Worm (Caenorhabditis elegans) whole organism, L2 larva: ENCODE data around the gene dhhc-5.

Experiments used
- C34F6.9 ChIP-seq: fragments of 150-350 bp; optimal IDR thresholded peaks from 2 replicates; lab custom pipeline; 2014; ENCODE audit warnings: missing biosample characterization, missing genetic modification characterization
- F13H6.1 ChIP-seq: sonication (generic microtip); optimal IDR thresholded peaks from 2 replicates; lab custom pipeline; 2016; ENCODE audit warnings: missing genetic modification characterization, missing compliant biosample characterization
- R02D3.7 ChIP-seq: fragments of 150-350 bp; optimal IDR thresholded peaks from 2 replicates; lab custom pipeline; 2014; ENCODE audit warnings: missing biosample characterization, missing genetic modification characterization
- Y55F3AM.14 ChIP-seq: fragments of 200-800 bp; sonication (Bioruptor generic); optimal IDR thresholded peaks from 2 replicates; lab custom pipeline; 2018; ENCODE audit warnings: mild to moderate bottlenecking, missing genetic modification characterization, missing compliant biosample characterization
- ZK546.5 ChIP-seq: sonication (generic microtip); optimal IDR thresholded peaks from 2 replicates; lab custom pipeline; 2017; ENCODE audit warnings: missing biosample characterization, missing genetic modification characterization
- alr-1 ChIP-seq: fragments of 150-350 bp; optimal IDR thresholded peaks from 2 replicates; lab custom pipeline; 2014; ENCODE audit warnings: missing biosample characterization, missing genetic modification characterization
- ama-1 ChIP-seq: fragments of 150-350 bp; optimal IDR thresholded peaks from 2 replicates; lab custom pipeline; 2018; ENCODE audit warnings: inconsistent platforms
- ceh-16 ChIP-seq: fragments of 150-350 bp; optimal IDR thresholded peaks from 2 replicates; lab custom pipeline; 2014; ENCODE audit warnings: missing biosample characterization, missing genetic modification characterization
- ceh-82 ChIP-seq: fragments of 150-350 bp; optimal IDR thresholded peaks from 2 replicates; lab custom pipeline; 2014; ENCODE audit warnings: missing biosample characterization, missing genetic modification characterization
- crh-2 ChIP-seq: sonication (generic microtip); optimal IDR thresholded peaks from 2 replicates; lab custom pipeline; 2017; ENCODE audit warnings: missing biosample characterization, missing genetic modification characterization
- dmd-4 ChIP-seq: sonication (generic microtip); optimal IDR thresholded peaks from 2 replicates; lab custom pipeline; 2017; ENCODE audit warnings: missing biosample characterization, missing genetic modification characterization
- egl-27 ChIP-seq: sonication (generic microtip); optimal IDR thresholded peaks from 3 replicates; lab custom pipeline; 2017; ENCODE audit warnings: missing biosample characterization, missing genetic modification reagents, missing genetic modification characterization
- elt-1 ChIP-seq: fragments of 150-350 bp; optimal IDR thresholded peaks from 2 replicates; lab custom pipeline; 2014; ENCODE audit warnings: missing biosample characterization, missing genetic modification characterization
- elt-3 ChIP-seq: sonication (generic microtip); optimal IDR thresholded peaks from 2 replicates; lab custom pipeline; 2017; ENCODE audit warnings: missing biosample characterization, missing genetic modification characterization
- fos-1 ChIP-seq: fragments of 150-350 bp; optimal IDR thresholded peaks from 2 replicates; lab custom pipeline; 2014; ENCODE audit warnings: missing biosample characterization, missing genetic modification characterization
- gmeb-1 ChIP-seq: fragments of 150-350 bp; optimal IDR thresholded peaks from 2 replicates; lab custom pipeline; 2014; ENCODE audit warnings: missing biosample characterization, missing genetic modification characterization
- lin-13 ChIP-seq: fragments of 150-350 bp; optimal IDR thresholded peaks from 2 replicates; lab custom pipeline; 2014; ENCODE audit warnings: missing biosample characterization, missing genetic modification reagents, missing genetic modification characterization
- lin-39 ChIP-seq: fragments of 150-350 bp; optimal IDR thresholded peaks from 2 replicates; lab custom pipeline; 2014; ENCODE audit warnings: missing biosample characterization, missing genetic modification reagents, missing genetic modification characterization
- lsy-2 ChIP-seq, 2 experiments: fragments of 150-350 bp in 1 of 2; sonication (generic microtip) in 1 of 2; optimal IDR thresholded peaks; 2 replicates each; lab custom pipeline; 2014 to 2017; ENCODE audit warnings: missing biosample characterization in 2 of 2, missing genetic modification characterization in 2 of 2
- mab-5 ChIP-seq: fragments of 150-350 bp; optimal IDR thresholded peaks from 2 replicates; lab custom pipeline; 2014; ENCODE audit warnings: missing biosample characterization, missing genetic modification characterization
- mbf-1 ChIP-seq: sonication (generic microtip); optimal IDR thresholded peaks from 2 replicates; lab custom pipeline; 2017; ENCODE audit warnings: missing biosample characterization, missing genetic modification characterization
- nhr-10 ChIP-seq: sonication (generic microtip); optimal IDR thresholded peaks from 2 replicates; lab custom pipeline; 2017; ENCODE audit warnings: missing biosample characterization, missing genetic modification characterization
- nhr-11 ChIP-seq: fragments of 150-350 bp; optimal IDR thresholded peaks from 2 replicates; lab custom pipeline; 2014; ENCODE audit warnings: missing biosample characterization, missing genetic modification characterization
- nhr-12 ChIP-seq: fragments of 150-350 bp; optimal IDR thresholded peaks from 2 replicates; lab custom pipeline; 2014; ENCODE audit warnings: missing biosample characterization, missing genetic modification characterization
- nhr-129 ChIP-seq: fragments of 150-350 bp; optimal IDR thresholded peaks from 2 replicates; lab custom pipeline; 2014; ENCODE audit warnings: missing biosample characterization, missing genetic modification characterization
- nhr-21 ChIP-seq: fragments of 150-350 bp; optimal IDR thresholded peaks from 2 replicates; lab custom pipeline; 2014; ENCODE audit warnings: missing biosample characterization, missing genetic modification characterization
- nhr-237 ChIP-seq: fragments of 150-350 bp; optimal IDR thresholded peaks from 2 replicates; lab custom pipeline; 2014; ENCODE audit warnings: missing biosample characterization, missing genetic modification characterization
- nhr-25 ChIP-seq: fragments of 150-350 bp; sonication (generic microtip); optimal IDR thresholded peaks from 3 replicates; lab custom pipeline; 2014; ENCODE audit warnings: missing biosample characterization, missing genetic modification characterization
- nhr-6 ChIP-seq: fragments of 150-350 bp; optimal IDR thresholded peaks from 2 replicates; lab custom pipeline; 2014; ENCODE audit warnings: missing biosample characterization, missing genetic modification characterization
- nhr-77 ChIP-seq: fragments of 150-350 bp; optimal IDR thresholded peaks from 2 replicates; lab custom pipeline; 2014; ENCODE audit warnings: missing biosample characterization, missing genetic modification characterization
- sem-4 ChIP-seq: fragments of 150-350 bp; optimal IDR thresholded peaks from 2 replicates; lab custom pipeline; 2014; ENCODE audit warnings: missing biosample characterization, missing genetic modification reagents, missing genetic modification characterization
- skn-1 ChIP-seq: sonication (generic microtip); optimal IDR thresholded peaks from 2 replicates; lab custom pipeline; 2017; ENCODE audit warnings: missing biosample characterization, missing genetic modification characterization
- sma-3 ChIP-seq: sonication (generic microtip); optimal IDR thresholded peaks from 2 replicates; lab custom pipeline; 2016; ENCODE audit warnings: missing genetic modification reagents, missing genetic modification characterization, missing compliant biosample characterization
- sma-9 ChIP-seq, 2 experiments: fragments of 150-350 bp in 1 of 2; sonication (generic microtip) in 1 of 2; optimal IDR thresholded peaks; 2 replicates each; lab custom pipeline; 2014 to 2016; ENCODE audit warnings: missing genetic modification characterization in 2 of 2, mild to moderate bottlenecking in 1 of 2, missing biosample characterization in 1 of 2, missing compliant biosample characterization in 1 of 2, missing genetic modification reagents in 1 of 2, moderate library complexity in 1 of 2
- unc-39 ChIP-seq: fragments of 150-350 bp; optimal IDR thresholded peaks from 2 replicates; lab custom pipeline; 2014; ENCODE audit warnings: missing biosample characterization, missing genetic modification characterization
- zag-1 ChIP-seq: fragments of 150-350 bp; optimal IDR thresholded peaks from 2 replicates; lab custom pipeline; 2014; ENCODE audit warnings: missing biosample characterization, missing genetic modification characterization
- ztf-1 ChIP-seq: fragments of 200-800 bp; sonication (Bioruptor generic); conservative IDR thresholded peaks from 2 replicates; pipeline ENCODE4 v1.3.6; 2022; ENCODE audit warnings: missing genetic modification characterization, missing compliant biosample characterization
- ztf-11 ChIP-seq: sonication (generic microtip); optimal IDR thresholded peaks from 2 replicates; lab custom pipeline; 2017; ENCODE audit warnings: missing biosample characterization, missing genetic modification characterization
- ztf-4 ChIP-seq: fragments of 150-350 bp; optimal IDR thresholded peaks from 2 replicates; lab custom pipeline; 2014; ENCODE audit warnings: missing biosample characterization, missing genetic modification characterization

dhhc-5 gene

ce11 chrIII:6831312-6831711 lies 17.5 kb downstream of the dhhc-5 start:
- no peak for TF ChIP-seq nhr-21 (tag; lab: Kevin White, UChicago)
- TF ChIP-seq gmeb-1 (tag; lab: Kevin White, UChicago), result no peak
- TF ChIP-seq nhr-237, result no peak
- no peak for TF ChIP-seq ztf-11
- TF ChIP-seq nhr-77 (tag; lab: Kevin White, UChicago), result no peak
- no peak for TF ChIP-seq lin-13 (GFP tag; lab: Kevin White, UChicago)
- no peak for TF ChIP-seq sem-4 (tag; lab: Kevin White, UChicago)
- TF ChIP-seq mbf-1 (tag; lab: Kevin White, UChicago), result no peak
- TF ChIP-seq elt-3 (tag; lab: Kevin White, UChicago), result no peak
- no peak for TF ChIP-seq nhr-11 (tag; lab: Kevin White, UChicago)
- TF ChIP-seq R02D3.7, result no peak

- TF ChIP-seq nhr-6 (tag; lab: Kevin White, UChicago) (no peak), lin-39 (no peak), nhr-12 (tag; lab: Kevin White, UChicago) (no peak), lin-13 (GFP tag; lab: Kevin White, UChicago) (no peak), fos-1 (no peak), unc-39 (tag; lab: Kevin White, UChicago) (no peak), egl-27 (tag; lab: Kevin White, UChicago) (no peak), nhr-21 (tag; lab: Kevin White, UChicago) (no peak), C34F6.9 (tag; lab: Kevin White, UChicago) (no peak), alr-1 (tag; lab: Kevin White, UChicago) (no peak), ztf-1 (GFP tag; lab: Robert Waterston, UW) (no peak), skn-1 (no peak), elt-3 (tag; lab: Kevin White, UChicago) (no peak), Y55F3AM.14 (GFP tag; lab: Kevin White, UChicago) (no peak)
These were observed 22.7 kb downstream of the dhhc-5 start for ce11 chrIII:6826137-6826536.

DNA sequence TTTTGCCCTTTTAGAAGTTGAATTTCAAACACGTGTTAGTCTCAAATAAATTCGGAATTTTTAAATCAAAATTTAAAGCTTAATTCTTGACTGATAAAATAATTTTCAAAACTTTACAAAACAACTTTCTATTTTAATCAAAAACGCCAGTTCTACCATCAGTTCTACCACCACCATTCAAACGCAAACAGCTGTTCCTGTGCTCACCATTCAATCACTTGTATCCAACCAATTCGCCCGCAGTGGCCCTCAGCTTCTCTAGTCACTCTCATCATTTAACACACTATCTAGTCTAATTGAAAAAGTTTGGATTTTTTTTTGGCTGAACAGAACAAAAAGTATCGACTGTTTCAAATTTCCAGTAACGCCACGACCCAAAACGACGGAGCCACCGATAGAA lies 26.1 kb downstream of the dhhc-5 start:
- TF ChIP-seq C34F6.9 (tag; lab: Kevin White, UChicago) (no peak), fos-1 (no peak), sem-4 (tag; lab: Kevin White, UChicago) (no peak), elt-3 (tag; lab: Kevin White, UChicago) (no peak), sma-9 (GFP tag; optimal IDR thresholded peaks at IDR 0.05; lab: Kevin White, UChicago) (no peak), sma-9 (tag; optimal IDR thresholded peaks at IDR 0.05; lab: Kevin White, UChicago) (no peak), elt-1 (tag; lab: Kevin White, UChicago) (no peak), ztf-1 (GFP tag; lab: Robert Waterston, UW) (no peak), dmd-4 (no peak), R02D3.7 (no peak), sma-3 (GFP tag; lab: Kevin White, UChicago) (no peak), nhr-25 (tag; lab: Kevin White, UChicago) (no peak), ceh-16 (tag; lab: Kevin White, UChicago) (no peak), ceh-82 (tag; lab: Kevin White, UChicago) (no peak), ama-1 (lab: Kevin White, UChicago) (no peak), zag-1 (tag; lab: Kevin White, UChicago) (no peak), nhr-10 (tag; lab: Kevin White, UChicago) (no peak), crh-2 (tag; lab: Kevin White, UChicago) (no peak), ZK546.5 (no peak), egl-27 (tag; lab: Kevin White, UChicago) (no peak)

- TF ChIP-seq nhr-129, result no peak
- peak; percentile 33 for TF ChIP-seq F13H6.1 (tag; lab: Kevin White, UChicago)
- no peak for TF ChIP-seq ceh-82 (tag; lab: Kevin White, UChicago)
- peak; percentile 44 for TF ChIP-seq ztf-4 (tag; lab: Kevin White, UChicago)
- peak in 1 of 2 experiments; percentile 45 for TF ChIP-seq lsy-2 (tag; optimal IDR thresholded peaks at IDR 0.05; lab: Kevin White, UChicago)
- no peak for TF ChIP-seq mab-5 (tag; lab: Kevin White, UChicago)
- TF ChIP-seq, all 48 proteins: peak for 3
These were observed 28.4 kb downstream of the dhhc-5 start, which contains the start of gene ten-1 for ce11 chrIII:6820343-6820985. Gene ten-1 (plus strand): TSS chrIII:6820935.
